Worm (Caenorhabditis elegans): ENCODE data around the gene smap-1.

DNA sequence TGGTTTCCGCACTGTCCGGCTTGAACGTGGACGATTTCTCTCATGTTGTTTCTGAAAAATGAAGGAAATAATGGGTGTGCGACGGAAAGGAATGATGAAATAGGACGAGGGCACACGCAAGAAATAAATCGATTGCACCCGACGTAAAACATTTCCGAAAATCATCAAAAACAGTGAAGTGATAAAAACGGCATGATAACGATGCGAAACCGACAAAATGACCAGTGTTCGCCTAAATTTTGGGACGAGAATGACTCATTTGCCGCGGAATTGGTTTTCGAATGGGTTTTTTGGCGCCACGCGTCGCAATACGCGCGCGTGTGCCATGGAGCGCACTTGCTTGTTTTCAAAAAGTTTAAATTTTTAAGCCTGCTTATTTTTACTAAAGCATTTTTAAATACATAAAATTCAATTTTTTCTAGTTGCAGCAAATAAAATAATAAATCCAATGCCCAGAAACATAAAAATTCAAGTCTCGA is 2.8 kb upstream of the smap-1 start, which contains the start of the genes tbb-1 and rib-2:
- TF ChIP-seq blmp-1 (tag; optimal IDR thresholded peaks at IDR 0.05) (no peak), unc-39 (tag; optimal IDR thresholded peaks at IDR 0.05) (no peak), snpc-4 (tag; optimal IDR thresholded peaks at IDR 0.05) (no peak)

Data from whole organism, mixed stage, embryonic.